Fruit fly (Drosophila melanogaster): ENCODE results near the gene IntS12.

Gene IntS12

dm6 chr3R:26867457-26868044, 4.4 kb downstream of the IntS12 start (continued):
- TF ChIP-seq lbe (GFP tag; optimal IDR thresholded peaks at IDR 0.05) (no peak), Hmr (GFP tag; optimal IDR thresholded peaks at IDR 0.05) (no peak), slou (GFP tag; optimal IDR thresholded peaks at IDR 0.05) (no peak), CG5180 (GFP tag; optimal IDR thresholded peaks at IDR 0.05) (peak; percentile 35), CG14050 (GFP tag; IDR thresholded peaks at IDR 0.05) (no peak), CG8388 (GFP tag; optimal IDR thresholded peaks at IDR 0.05) (no peak), chinmo (GFP tag; IDR thresholded peaks at IDR 0.05; ENCODE audit: partially characterized antibody) (0 out of 4 replicates have a peak, but pooled peaks have one; percentile 5), bab2 (GFP tag; optimal IDR thresholded peaks at IDR 0.05) (no peak), CG9817 (tag; optimal IDR thresholded peaks at IDR 0.05) (no peak), CG1603 (tag; optimal IDR thresholded peaks at IDR 0.05) (no peak), Nf-YB (GFP tag; optimal IDR thresholded peaks at IDR 0.05) (no peak), CG3838 (GFP tag; optimal IDR thresholded peaks at IDR 0.05) (no peak), CG10462 (GFP tag; optimal IDR thresholded peaks at IDR 0.05) (no peak), Hsf (GFP tag; optimal IDR thresholded peaks at IDR 0.05) (no peak), E2f2 (GFP tag; IDR thresholded peaks at IDR 0.05) (peak; percentile 61), CG9876 (GFP tag; optimal IDR thresholded peaks at IDR 0.05) (no peak), ken (GFP tag; IDR thresholded peaks at IDR 0.05) (0 out of 3 replicates have a peak, but pooled peaks have one; percentile 38), Atf6 (GFP tag; IDR thresholded peaks at IDR 0.05) (0 out of 2 replicates have a peak, but pooled peaks have one; percentile 35), CG10321 (GFP tag; IDR thresholded peaks at IDR 0.05) (no peak), aop (GFP tag; IDR thresholded peaks at IDR 0.05) (no peak), Dref (GFP tag; IDR thresholded peaks at IDR 0.05) (no peak), CG13775 (GFP tag; optimal IDR thresholded peaks at IDR 0.05) (no peak), hbn (GFP tag; IDR thresholded peaks at IDR 0.05; ENCODE audit: partially characterized antibody) (no peak), E2f1 (GFP tag; IDR thresholded peaks at IDR 0.05) (peak; percentile 74; the same call in 1 of the 2 replicates), CG7357 (GFP tag; IDR thresholded peaks at IDR 0.05) (no peak), gcm2 (GFP tag; optimal IDR thresholded peaks at IDR 0.05) (no peak), CG11085 (GFP tag; IDR thresholded peaks at IDR 0.05) (no peak), Usf (GFP tag; optimal IDR thresholded peaks at IDR 0.05) (no peak), Dad (GFP tag; optimal IDR thresholded peaks at IDR 0.05) (no peak), dpn (GFP tag; optimal IDR thresholded peaks at IDR 0.05) (no peak)

dm6 chr3R:26869431-26869830, 6.3 kb downstream of the IntS12 start:
- TF ChIP-seq CTCF (GFP tag; optimal IDR thresholded peaks at IDR 0.05) (no peak), CG8478 (optimal IDR thresholded peaks at IDR 0.05) (peak; percentile 81), grn (GFP tag; optimal IDR thresholded peaks at IDR 0.05) (no peak), cas (GFP tag; IDR thresholded peaks at IDR 0.05) (peak; percentile 5; the same call in 1 of the 2 replicates), Dref (GFP tag; IDR thresholded peaks at IDR 0.05) (0 out of 2 replicates have a peak, but pooled peaks have one; percentile 19), Med (GFP tag) (peak; percentile 43), CG2199 (GFP tag; IDR thresholded peaks at IDR 0.05) (0 out of 3 replicates have a peak, but pooled peaks have one; percentile 53), ranshi (GFP tag; IDR thresholded peaks at IDR 0.05) (0 out of 2 replicates have a peak, but pooled peaks have one; percentile 12), CG11093 (GFP tag; IDR thresholded peaks at IDR 0.05) (0 out of 3 replicates have a peak, but pooled peaks have one; percentile 16), Opbp (GFP tag; IDR thresholded peaks at IDR 0.05; ENCODE audit: partially characterized antibody) (no peak)

- TF ChIP-seq Gug (GFP tag; IDR thresholded peaks at IDR 0.05) (no peak), pros (GFP tag; optimal IDR thresholded peaks at IDR 0.05) (peak; percentile 95), Hr78 (GFP tag; optimal IDR thresholded peaks at IDR 0.05) (peak in 1 of 2 experiments; percentile 27)
Measured at dm6 chr3R:26870494-26870893, 7.3 kb downstream of the IntS12 start.

Data from whole organism, embryonic.